Fruit fly (Drosophila melanogaster): Measurements from ENCODE around the gene SP1029.

Gene SP1029

dm6 chr3R:29280633-29281572 lies 30.7 kb upstream of the SP1029 start (continued):
- no peak for TF ChIP-seq CG4404 (GFP tag; IDR thresholded peaks at IDR 0.05)
- TF ChIP-seq slbo (GFP tag; IDR thresholded peaks at IDR 0.05): no peak
- no peak for TF ChIP-seq caup (GFP tag; optimal IDR thresholded peaks at IDR 0.05; ENCODE audit: severe bottlenecking)
- no peak for TF ChIP-seq CG43689 (GFP tag; IDR thresholded peaks at IDR 0.05)
- TF ChIP-seq Chrac-16 (GFP tag; optimal IDR thresholded peaks at IDR 0.05): no peak
- no peak for TF ChIP-seq Fer1 (GFP tag; optimal IDR thresholded peaks at IDR 0.05)
- TF ChIP-seq Fer3 (tag; optimal IDR thresholded peaks at IDR 0.05): no peak
- no peak for TF ChIP-seq Bdp1 (GFP tag; optimal IDR thresholded peaks at IDR 0.05)
- no peak for TF ChIP-seq lbe (GFP tag; optimal IDR thresholded peaks at IDR 0.05)
- TF ChIP-seq croc (GFP tag; conservative IDR thresholded peaks at IDR 0.05): no peak
- TF ChIP-seq TFAM (GFP tag; optimal IDR thresholded peaks at IDR 0.05): no peak
- TF ChIP-seq CG14965 (GFP tag; optimal IDR thresholded peaks at IDR 0.05; ENCODE audit: borderline replicate concordance): no peak
- TF ChIP-seq Stat92E (GFP tag; optimal IDR thresholded peaks at IDR 0.05): no peak
- TF ChIP-seq CG12299 (tag; optimal IDR thresholded peaks at IDR 0.05): no peak
- TF ChIP-seq kah (GFP tag; optimal IDR thresholded peaks at IDR 0.05): no peak
- no peak for TF ChIP-seq CG11247 (GFP tag; IDR thresholded peaks at IDR 0.05)
- no peak for TF ChIP-seq NC2β (GFP tag; optimal IDR thresholded peaks at IDR 0.05)
- no peak for TF ChIP-seq CG3995 (GFP tag; optimal IDR thresholded peaks at IDR 0.05)
- no peak for TF ChIP-seq CG5953 (GFP tag; IDR thresholded peaks at IDR 0.05)
- no peak for TF ChIP-seq cwo (GFP tag; optimal IDR thresholded peaks at IDR 0.05)
- TF ChIP-seq bsh (GFP tag; optimal IDR thresholded peaks at IDR 0.05): peak; percentile 49 to 79
- no peak for TF ChIP-seq chm (GFP tag; IDR thresholded peaks at IDR 0.05)
- no peak for TF ChIP-seq CG14860 (GFP tag; IDR thresholded peaks at IDR 0.05; ENCODE audit: partially characterized antibody)
- no peak for TF ChIP-seq fu2 (GFP tag; optimal IDR thresholded peaks at IDR 0.05)
- TF ChIP-seq CG10979 (tag; optimal IDR thresholded peaks at IDR 0.05): peak; percentile 5
- TF ChIP-seq ac (GFP tag; optimal IDR thresholded peaks at IDR 0.05): no peak
- no peak for TF ChIP-seq HmgZ (tag; optimal IDR thresholded peaks at IDR 0.05)
- no peak for TF ChIP-seq org-1 (GFP tag; optimal IDR thresholded peaks at IDR 0.05)
- no peak for TF ChIP-seq CG17328 (GFP tag; IDR thresholded peaks at IDR 0.05)
- no peak for TF ChIP-seq Doc3 (GFP tag; IDR thresholded peaks at IDR 0.05; ENCODE audit: partially characterized antibody)
- no peak for TF ChIP-seq CG16779 (GFP tag; IDR thresholded peaks at IDR 0.05)
- TF ChIP-seq eve (GFP tag; optimal IDR thresholded peaks at IDR 0.05): peak in 1 of 2 experiments; percentile 23
- TF ChIP-seq dimm (GFP tag; IDR thresholded peaks at IDR 0.05): no peak
- TF ChIP-seq Side (GFP tag; optimal IDR thresholded peaks at IDR 0.05): no peak
- TF ChIP-seq CG7839 (tag; optimal IDR thresholded peaks at IDR 0.05): no peak
- TF ChIP-seq CG12942 (GFP tag; optimal IDR thresholded peaks at IDR 0.05): no peak
- peak; percentile 42; the same call in 1 of the 2 replicates for TF ChIP-seq CG32767 (GFP tag; IDR thresholded peaks at IDR 0.05)
- no peak for TF ChIP-seq Oli (tag; optimal IDR thresholded peaks at IDR 0.05)
- TF ChIP-seq CG10267 (tag; optimal IDR thresholded peaks at IDR 0.05): no peak
- TF ChIP-seq phol (tag; optimal IDR thresholded peaks at IDR 0.05): peak; percentile 2
- TF ChIP-seq CG17829 (tag; optimal IDR thresholded peaks at IDR 0.05): peak; percentile 28
- TF ChIP-seq gem (tag; optimal IDR thresholded peaks at IDR 0.05): peak; percentile 5
- TF ChIP-seq crol (GFP tag; IDR thresholded peaks at IDR 0.05): no peak
- no peak for TF ChIP-seq CG14667 (GFP tag; IDR thresholded peaks at IDR 0.05)
- TF ChIP-seq Ssrp (tag; optimal IDR thresholded peaks at IDR 0.05): no peak
- TF ChIP-seq Hr78 (GFP tag; optimal IDR thresholded peaks at IDR 0.05): no peak
- no peak for TF ChIP-seq jing (GFP tag; optimal IDR thresholded peaks at IDR 0.05)
- no peak for TF ChIP-seq CG4282 (GFP tag; optimal IDR thresholded peaks at IDR 0.05)
